Fruit fly (Drosophila melanogaster) whole organism, embryonic: ENCODE measurements around the gene T48.
A peak's percentile ranks its signal among the peaks of the same experiment; 100 is the strongest.

ENCODE experiments used
- BEAF-32 ChIP-seq: fragments of 200-800 bp; sonication (Bioruptor generic); optimal IDR thresholded peaks from 3 replicates; lab custom pipeline; 2017; ENCODE audit warnings: missing biosample characterization, missing genetic modification characterization, mild to moderate bottlenecking, moderate library complexity, missing genetic modification reagents
- C15 ChIP-seq: fragments of 200-800 bp; sonication (Bioruptor generic); IDR thresholded peaks from 3 replicates; pipeline ENCODE4 v1.3.6; 2022; ENCODE audit warnings: missing biosample characterization, missing genetic modification characterization
- CG10267 ChIP-seq: fragments of 200-800 bp; sonication (Bioruptor generic); optimal IDR thresholded peaks from 2 replicates; lab custom pipeline; 2018; ENCODE audit warnings: missing biosample characterization, mild to moderate bottlenecking, missing genetic modification characterization, moderate library complexity
- CG11085 ChIP-seq: fragments of 200-800 bp; sonication (Bioruptor generic); IDR thresholded peaks from 2 replicates; pipeline ENCODE4 v1.3.6; 2022; ENCODE audit warnings: missing biosample characterization, missing genetic modification characterization
- CG11504 ChIP-seq: fragments of 200-800 bp; sonication (Bioruptor generic); optimal IDR thresholded peaks from 3 replicates; lab custom pipeline; 2019; ENCODE audit warnings: missing biosample characterization, mild to moderate bottlenecking, missing genetic modification characterization, moderate library complexity
- CG12744 ChIP-seq: fragments of 200-800 bp; sonication (Bioruptor generic); optimal IDR thresholded peaks from 2 replicates; lab custom pipeline; 2016; ENCODE audit warnings: missing biosample characterization, missing genetic modification characterization
- CG1603 ChIP-seq: fragments of 200-800 bp; sonication (Bioruptor generic); optimal IDR thresholded peaks from 2 replicates; lab custom pipeline; 2019; ENCODE audit warnings: missing biosample characterization, mild to moderate bottlenecking, missing genetic modification characterization, moderate library complexity
- CG16813 ChIP-seq: fragments of 200-800 bp; sonication (Bioruptor generic); IDR thresholded peaks from 3 replicates; pipeline ENCODE4 v1.3.6; 2022; ENCODE audit warnings: missing biosample characterization, missing genetic modification characterization; ENCODE audit not compliant: partially characterized antibody
- CG17186 ChIP-seq: fragments of 200-800 bp; sonication (Bioruptor generic); optimal IDR thresholded peaks from 3 replicates; lab custom pipeline; 2017; ENCODE audit warnings: missing biosample characterization, missing genetic modification reagents, missing genetic modification characterization
- CG17361 ChIP-seq: fragments of 200-800 bp; sonication (Bioruptor generic); IDR thresholded peaks from 3 replicates; pipeline ENCODE4 v1.3.6; 2022; ENCODE audit warnings: missing biosample characterization, missing genetic modification characterization
- CG17802 ChIP-seq: fragments of 200-800 bp; sonication (Bioruptor generic); optimal IDR thresholded peaks from 2 replicates; lab custom pipeline; 2018; ENCODE audit warnings: missing biosample characterization, mild to moderate bottlenecking, missing genetic modification characterization, moderate library complexity
- CG1832 ChIP-seq: fragments of 200-800 bp; sonication (Bioruptor generic); optimal IDR thresholded peaks from 2 replicates; lab custom pipeline; 2017; ENCODE audit warnings: missing biosample characterization, mild to moderate bottlenecking, missing genetic modification characterization, inconsistent platforms
- CG18764 ChIP-seq: fragments of 200-800 bp; sonication (Bioruptor generic); optimal IDR thresholded peaks from 3 replicates; lab custom pipeline; 2016; ENCODE audit warnings: missing biosample characterization, missing genetic modification characterization
- CG30403 ChIP-seq: fragments of 200-800 bp; sonication (Bioruptor generic); optimal IDR thresholded peaks from 3 replicates; lab custom pipeline; 2016; ENCODE audit warnings: missing biosample characterization, missing genetic modification characterization
- CG3065 ChIP-seq: fragments of 200-800 bp; sonication (Bioruptor generic); optimal IDR thresholded peaks from 2 replicates; lab custom pipeline; 2016; ENCODE audit warnings: missing biosample characterization, missing genetic modification characterization
- CG31441 ChIP-seq: fragments of 200-800 bp; sonication (Bioruptor generic); IDR thresholded peaks from 2 replicates; pipeline ENCODE4 v1.3.6; 2022; ENCODE audit warnings: missing biosample characterization, missing genetic modification characterization
- CG3838 ChIP-seq: fragments of 200-800 bp; sonication (Bioruptor generic); optimal IDR thresholded peaks from 3 replicates; lab custom pipeline; 2016; ENCODE audit warnings: missing biosample characterization, missing genetic modification characterization
- CG43689 ChIP-seq: fragments of 200-800 bp; sonication (Bioruptor generic); IDR thresholded peaks from 2 replicates; pipeline ENCODE4 v1.3.6; 2022; ENCODE audit warnings: missing biosample characterization, missing genetic modification characterization
- CG5245 ChIP-seq: fragments of 200-800 bp; sonication (Bioruptor generic); optimal IDR thresholded peaks from 3 replicates; lab custom pipeline; 2016; ENCODE audit warnings: missing biosample characterization, missing genetic modification characterization
- CG6683 ChIP-seq: fragments of 200-800 bp; sonication (Bioruptor generic); optimal IDR thresholded peaks from 2 replicates; lab custom pipeline; 2017; ENCODE audit warnings: missing biosample characterization, mild to moderate bottlenecking, missing genetic modification characterization, missing genetic modification reagents
- CG8281 ChIP-seq: fragments of 200-800 bp; sonication (Bioruptor generic); optimal IDR thresholded peaks from 2 replicates; lab custom pipeline; 2018; ENCODE audit warnings: missing biosample characterization, mild to moderate bottlenecking, missing genetic modification characterization, moderate library complexity
- CG8388 ChIP-seq: fragments of 200-800 bp; sonication (Bioruptor generic); optimal IDR thresholded peaks from 2 replicates; lab custom pipeline; 2019; ENCODE audit warnings: missing biosample characterization, mild to moderate bottlenecking, missing genetic modification characterization, moderate library complexity
- CG9609 ChIP-seq: fragments of 200-800 bp; sonication (Bioruptor generic); optimal IDR thresholded peaks from 3 replicates; lab custom pipeline; 2016; ENCODE audit warnings: missing biosample characterization, missing genetic modification characterization
- CG9932 ChIP-seq: fragments of 200-800 bp; sonication (Bioruptor generic); IDR thresholded peaks from 2 replicates; pipeline ENCODE4 v1.3.6; 2022; ENCODE audit warnings: missing biosample characterization, missing genetic modification characterization
- CoRest ChIP-seq: fragments of 200-800 bp; sonication (Bioruptor generic); optimal IDR thresholded peaks from 3 replicates; lab custom pipeline; 2018; ENCODE audit warnings: missing biosample characterization, mild to moderate bottlenecking, missing genetic modification characterization, moderate library complexity
- Dbx ChIP-seq: fragments of 200-800 bp; sonication (Bioruptor generic); IDR thresholded peaks from 3 replicates; pipeline ENCODE4 v1.3.6; 2022; ENCODE audit warnings: missing biosample characterization, missing genetic modification characterization
- H2.0 ChIP-seq: fragments of 200-800 bp; sonication (Bioruptor generic); IDR thresholded peaks from 2 replicates; pipeline ENCODE4 v1.3.6; 2022; ENCODE audit warnings: missing biosample characterization, missing genetic modification characterization
- Hmx ChIP-seq: fragments of 200-800 bp; sonication (Bioruptor generic); optimal IDR thresholded peaks from 2 replicates; lab custom pipeline; 2016; ENCODE audit warnings: missing biosample characterization, missing genetic modification characterization
- Kr ChIP-seq: fragments of 200-800 bp; sonication (Bioruptor generic); optimal IDR thresholded peaks from 2 replicates; lab custom pipeline; 2017; ENCODE audit warnings: missing biosample characterization, mild to moderate bottlenecking, missing genetic modification characterization
- Lhr ChIP-seq: fragments of 200-800 bp; sonication (Bioruptor generic); optimal IDR thresholded peaks from 3 replicates; lab custom pipeline; 2017; ENCODE audit warnings: mild to moderate bottlenecking, missing biosample characterization, missing genetic modification reagents, missing genetic modification characterization
- MTF-1 ChIP-seq: fragments of 200-800 bp; sonication (Bioruptor generic); optimal IDR thresholded peaks from 2 replicates; lab custom pipeline; 2018; ENCODE audit warnings: missing biosample characterization, mild to moderate bottlenecking, missing genetic modification characterization, borderline replicate concordance
- Max ChIP-seq: fragments of 200-800 bp; sonication (Bioruptor generic); optimal IDR thresholded peaks from 2 replicates; lab custom pipeline; 2016; ENCODE audit warnings: missing biosample characterization, mild to moderate bottlenecking, missing genetic modification characterization
- Opbp ChIP-seq: fragments of 200-800 bp; sonication (Bioruptor generic); IDR thresholded peaks from 3 replicates; pipeline ENCODE4 v1.3.6; 2022; ENCODE audit warnings: missing biosample characterization, missing genetic modification characterization; ENCODE audit not compliant: partially characterized antibody
- Taf1 ChIP-seq: fragments of 200-800 bp; sonication (Bioruptor generic); IDR thresholded peaks from 2 replicates; pipeline ENCODE4 v1.3.6; 2022; ENCODE audit warnings: missing biosample characterization, missing genetic modification characterization
- Tbp ChIP-seq: fragments of >200 bp; optimal IDR thresholded peaks from 2 replicates; lab custom pipeline; 2018; ENCODE audit warnings: missing biosample characterization, missing genetic modification characterization
- bowl ChIP-seq: fragments of 200-800 bp; sonication (Bioruptor generic); IDR thresholded peaks from 2 replicates; pipeline ENCODE4 v1.3.6; 2022; ENCODE audit warnings: missing biosample characterization, missing genetic modification characterization
- bsh ChIP-seq, 2 experiments: fragments of 200-800 bp; sonication (Bioruptor generic); optimal IDR thresholded peaks; 2 replicates each; lab custom pipeline; 2017 to 2018; ENCODE audit warnings: mild to moderate bottlenecking in 2 of 2, missing biosample characterization in 2 of 2, missing genetic modification characterization in 2 of 2, moderate library complexity in 1 of 2
- chif ChIP-seq, 2 experiments: fragments of 200-800 bp; sonication (Bioruptor generic); optimal IDR thresholded peaks; 3 replicates each; lab custom pipeline; 2016; ENCODE audit warnings: missing biosample characterization in 2 of 2, missing genetic modification characterization in 2 of 2
- ci ChIP-seq: fragments of 200-800 bp; sonication (Bioruptor generic); IDR thresholded peaks from 3 replicates; pipeline ENCODE4 v1.3.6; 2022; ENCODE audit warnings: missing biosample characterization, missing genetic modification characterization
- disco-r ChIP-seq: fragments of 200-800 bp; sonication (Bioruptor generic); optimal IDR thresholded peaks from 2 replicates; lab custom pipeline; 2016; ENCODE audit warnings: missing biosample characterization, missing genetic modification characterization
- gcm2 ChIP-seq: fragments of 200-800 bp; sonication (Bioruptor generic); optimal IDR thresholded peaks from 2 replicates; lab custom pipeline; 2016; ENCODE audit warnings: missing biosample characterization, missing genetic modification characterization
- gsb ChIP-seq: fragments of 200-800 bp; sonication (Bioruptor generic); IDR thresholded peaks from 2 replicates; pipeline ENCODE4 v1.3.6; 2022; ENCODE audit warnings: missing biosample characterization, missing genetic modification characterization
- ind ChIP-seq: fragments of 200-800 bp; sonication (Bioruptor generic); optimal IDR thresholded peaks from 3 replicates; lab custom pipeline; 2016; ENCODE audit warnings: missing biosample characterization, missing genetic modification characterization
- luna ChIP-seq: fragments of 200-800 bp; sonication (Bioruptor generic); optimal IDR thresholded peaks from 2 replicates; lab custom pipeline; 2016; ENCODE audit warnings: missing biosample characterization, missing genetic modification characterization
- mam ChIP-seq: fragments of 200-800 bp; sonication (Bioruptor generic); optimal IDR thresholded peaks from 3 replicates; lab custom pipeline; 2016; ENCODE audit warnings: missing biosample characterization, missing genetic modification characterization
- rib ChIP-seq: fragments of 200-800 bp; sonication (Bioruptor generic); IDR thresholded peaks from 2 replicates; pipeline ENCODE4 v1.3.6; 2022; ENCODE audit warnings: missing biosample characterization, missing genetic modification characterization
- slbo ChIP-seq: fragments of 200-800 bp; sonication (Bioruptor generic); IDR thresholded peaks from 2 replicates; pipeline ENCODE4 v1.3.6; 2022; ENCODE audit warnings: missing biosample characterization, missing genetic modification characterization
- stwl ChIP-seq: fragments of 200-800 bp; sonication (Bioruptor generic); optimal IDR thresholded peaks from 3 replicates; lab custom pipeline; 2018; ENCODE audit warnings: missing biosample characterization, mild to moderate bottlenecking, missing genetic modification characterization, moderate library complexity
- unpg ChIP-seq: fragments of 200-800 bp; sonication (Bioruptor generic); optimal IDR thresholded peaks from 3 replicates; lab custom pipeline; 2018; ENCODE audit warnings: missing biosample characterization, mild to moderate bottlenecking, missing genetic modification characterization, moderate library complexity

T48 gene

DNA sequence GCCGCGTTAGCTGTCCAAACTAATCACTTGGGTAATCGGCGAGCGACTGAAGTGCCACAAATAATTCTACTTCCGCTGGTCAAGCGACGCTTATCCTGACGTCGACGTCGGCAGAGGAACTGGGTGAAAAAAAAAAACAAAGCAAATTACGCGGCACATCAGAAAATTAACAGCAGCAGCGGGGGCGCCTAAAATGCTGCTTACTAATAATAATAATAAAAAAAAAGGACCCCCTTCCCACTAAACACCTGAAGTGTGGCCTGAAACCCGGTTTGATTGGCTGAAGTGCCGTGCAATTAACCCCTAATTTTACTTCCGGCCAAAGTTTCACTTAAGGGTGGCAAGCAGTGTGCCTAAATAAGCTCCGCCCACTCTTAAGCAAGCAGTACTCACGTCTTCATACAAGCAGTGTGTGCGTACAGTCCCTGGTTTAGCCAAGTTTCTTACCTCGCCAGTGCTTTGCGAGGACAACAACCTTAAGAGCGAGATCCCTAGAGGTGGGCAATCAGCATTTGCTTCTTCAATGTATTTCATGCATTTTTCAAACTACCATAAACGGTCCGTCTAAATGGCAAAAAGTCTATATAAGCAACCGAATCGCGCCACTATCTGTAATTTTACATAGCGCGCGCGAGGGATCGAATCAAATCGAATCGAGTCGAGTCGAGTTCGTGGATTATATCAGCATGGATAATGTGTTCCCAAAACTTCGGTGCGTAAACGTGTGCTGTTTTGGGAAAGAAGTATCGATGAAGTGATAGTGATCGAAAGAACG is at the start of gene T48, which contains the start of gene ro (continued):
- no peak for TF ChIP-seq Tbp
- peak; percentile 44 to 53 for TF ChIP-seq chif (GFP tag; optimal IDR thresholded peaks at IDR 0.05; lab: Kevin White, UChicago)
- TF ChIP-seq Max (GFP tag; lab: Kevin White, UChicago), result no peak
- no peak for TF ChIP-seq CG1832 (GFP tag; lab: Kevin White, UChicago)
- peak; percentile 76 for TF ChIP-seq CG10267 (tag; lab: Kevin White, UChicago)
- TF ChIP-seq CG18764, result peak; percentile 54
- TF ChIP-seq CG6683 (GFP tag; lab: Kevin White, UChicago), result peak; percentile 68
- TF ChIP-seq CG17802 (tag; lab: Kevin White, UChicago), result peak; percentile 11
- TF ChIP-seq H2.0 (GFP tag; lab: Robert Waterston, UW), result peak; percentile 30; the same call in 1 of the 2 replicates
- TF ChIP-seq CG12744 (GFP tag; lab: Kevin White, UChicago), result peak; percentile 83
- no peak for TF ChIP-seq CG8281 (tag; lab: Kevin White, UChicago)
- TF ChIP-seq CG1603 (tag; lab: Kevin White, UChicago), result peak; percentile 93
- TF ChIP-seq CoRest (tag; lab: Kevin White, UChicago), result peak; percentile 83
- peak; percentile 73 for TF ChIP-seq Opbp (GFP tag; lab: Robert Waterston, UW)
- peak; percentile 56 for TF ChIP-seq luna
- peak; percentile 99 for TF ChIP-seq Lhr (GFP tag; lab: Kevin White, UChicago)
- peak; percentile 72 for TF ChIP-seq ci
- TF ChIP-seq CG9932 (GFP tag; lab: Robert Waterston, UW), result peak; percentile 73
- TF ChIP-seq bsh (GFP tag; optimal IDR thresholded peaks at IDR 0.05; lab: Kevin White, UChicago), result peak in 1 of 2 experiments; percentile 9
- TF ChIP-seq CG5245 (GFP tag; lab: Kevin White, UChicago), result peak; percentile 22
- peak; percentile 5 for TF ChIP-seq CG17186 (GFP tag; lab: Kevin White, UChicago)
- peak; percentile 65 for TF ChIP-seq mam (GFP tag; lab: Kevin White, UChicago)
- peak; percentile 16 for TF ChIP-seq disco-r
- TF ChIP-seq CG9609, result peak; percentile 37
- peak; percentile 64; the same call in 1 of the 2 replicates for TF ChIP-seq slbo (GFP tag; lab: Robert Waterston, UW)
- no peak for TF ChIP-seq Kr (GFP tag; lab: Kevin White, UChicago)
- TF ChIP-seq ind (GFP tag; lab: Kevin White, UChicago), result no peak
- TF ChIP-seq Taf1 (GFP tag; lab: Robert Waterston, UW), result no peak
- TF ChIP-seq Dbx (GFP tag; lab: Robert Waterston, UW), result peak; percentile 66; the same call in 2 of the 3 replicates
- TF ChIP-seq CG3838 (GFP tag; lab: Kevin White, UChicago), result no peak
- peak; percentile 46; the same call in 1 of the 2 replicates for TF ChIP-seq CG31441
- peak; percentile 15 for TF ChIP-seq gcm2 (GFP tag; lab: Kevin White, UChicago)
- peak; percentile 42; the same call in 1 of the 2 replicates for TF ChIP-seq CG11085 (GFP tag; lab: Robert Waterston, UW)
- TF ChIP-seq stwl (tag; lab: Kevin White, UChicago), result peak; percentile 75
- TF ChIP-seq CG16813 (GFP tag; lab: Robert Waterston, UW), result peak; percentile 74
- TF ChIP-seq gsb (GFP tag; lab: Robert Waterston, UW), result no peak
- TF ChIP-seq CG30403 (GFP tag; lab: Kevin White, UChicago), result peak; percentile 51
- TF ChIP-seq CG17361 (GFP tag; lab: Robert Waterston, UW), result no peak; the same call in 2 of the 3 replicates
- TF ChIP-seq unpg (GFP tag; lab: Kevin White, UChicago), result peak; percentile 15
- peak; percentile 98 for TF ChIP-seq CG3065 (GFP tag; lab: Kevin White, UChicago)
- TF ChIP-seq rib (GFP tag; lab: Robert Waterston, UW), result no peak
- TF ChIP-seq C15, result no peak
- TF ChIP-seq MTF-1 (GFP tag; lab: Kevin White, UChicago), result peak; percentile 10
- no peak for TF ChIP-seq bowl (GFP tag; lab: Robert Waterston, UW)
- no peak for TF ChIP-seq CG8388
- peak; percentile 59 for TF ChIP-seq CG11504 (tag; lab: Kevin White, UChicago)
- peak; percentile 86 for TF ChIP-seq BEAF-32
- no peak for TF ChIP-seq Hmx (GFP tag; lab: Kevin White, UChicago)
- TF ChIP-seq CG43689 (GFP tag; lab: Robert Waterston, UW), result no peak
